Fruit fly (Drosophila melanogaster) whole organism, embryonic: ENCODE data around the gene CG14105.

Experiments
- Bdp1 ChIP-seq: fragments of 200-800 bp; sonication (Bioruptor generic); optimal IDR thresholded peaks from 3 replicates; lab custom pipeline; 2016; ENCODE audit warnings: missing biosample characterization, missing genetic modification characterization
- Blimp-1 ChIP-seq: fragments of 200-800 bp; sonication (Bioruptor generic); optimal IDR thresholded peaks from 3 replicates; lab custom pipeline; 2018; ENCODE audit warnings: missing biosample characterization, missing genetic modification characterization, mild to moderate bottlenecking, moderate library complexity, missing genetic modification reagents
- Bteb2 ChIP-seq: fragments of 200-800 bp; sonication (Bioruptor generic); optimal IDR thresholded peaks from 2 replicates; lab custom pipeline; 2016; ENCODE audit warnings: missing biosample characterization, missing genetic modification characterization
- CG1024 ChIP-seq: fragments of 200-800 bp; sonication (Bioruptor generic); IDR thresholded peaks from 2 replicates; pipeline ENCODE4 v1.3.6; 2022; ENCODE audit warnings: missing biosample characterization, missing genetic modification characterization
- CG11456 ChIP-seq: fragments of 200-800 bp; sonication (Bioruptor generic); IDR thresholded peaks from 3 replicates; pipeline ENCODE4 v1.3.6; 2022; ENCODE audit warnings: missing biosample characterization, missing genetic modification characterization
- CG14710 ChIP-seq: fragments of 200-800 bp; sonication (Bioruptor generic); optimal IDR thresholded peaks from 3 replicates; lab custom pipeline; 2019; ENCODE audit warnings: missing biosample characterization, mild to moderate bottlenecking, missing genetic modification characterization, moderate library complexity
- CG1647 ChIP-seq: fragments of 200-800 bp; sonication (Bioruptor generic); optimal IDR thresholded peaks from 3 replicates; lab custom pipeline; 2016; ENCODE audit warnings: missing biosample characterization, missing genetic modification characterization
- CG17361 ChIP-seq: fragments of 200-800 bp; sonication (Bioruptor generic); IDR thresholded peaks from 3 replicates; pipeline ENCODE4 v1.3.6; 2022; ENCODE audit warnings: missing biosample characterization, missing genetic modification characterization
- CG1792 ChIP-seq: fragments of 200-800 bp; sonication (Bioruptor generic); optimal IDR thresholded peaks from 2 replicates; lab custom pipeline; 2016; ENCODE audit warnings: missing biosample characterization, missing genetic modification characterization
- CG1832 ChIP-seq: fragments of 200-800 bp; sonication (Bioruptor generic); optimal IDR thresholded peaks from 2 replicates; lab custom pipeline; 2017; ENCODE audit warnings: missing biosample characterization, mild to moderate bottlenecking, missing genetic modification characterization, inconsistent platforms
- CG18476 ChIP-seq: fragments of 200-800 bp; sonication (Bioruptor generic); optimal IDR thresholded peaks from 2 replicates; lab custom pipeline; 2016; ENCODE audit warnings: missing biosample characterization, mild to moderate bottlenecking, missing genetic modification characterization
- CG18599 ChIP-seq: fragments of 200-800 bp; sonication (Bioruptor generic); optimal IDR thresholded peaks from 3 replicates; lab custom pipeline; 2017; ENCODE audit warnings: missing biosample characterization, missing genetic modification characterization, mild to moderate bottlenecking, moderate library complexity, missing genetic modification reagents
- CG2116 ChIP-seq: fragments of 200-800 bp; sonication (Bioruptor generic); optimal IDR thresholded peaks from 3 replicates; lab custom pipeline; 2018; ENCODE audit warnings: missing biosample characterization, mild to moderate bottlenecking, missing genetic modification characterization
- CG34422 ChIP-seq: fragments of 200-800 bp; sonication (Bioruptor generic); IDR thresholded peaks from 3 replicates; pipeline ENCODE4 v1.3.6; 2022; ENCODE audit warnings: missing biosample characterization, missing genetic modification characterization
- CG4282 ChIP-seq: fragments of 200-800 bp; sonication (Bioruptor generic); optimal IDR thresholded peaks from 2 replicates; lab custom pipeline; 2016; ENCODE audit warnings: missing biosample characterization, missing genetic modification characterization
- CG4328 ChIP-seq: fragments of 200-800 bp; sonication (Bioruptor generic); optimal IDR thresholded peaks from 3 replicates; lab custom pipeline; 2017; ENCODE audit warnings: missing biosample characterization, missing genetic modification reagents, missing genetic modification characterization
- CG6854 ChIP-seq: fragments of 200-800 bp; sonication (Bioruptor generic); optimal IDR thresholded peaks from 3 replicates; lab custom pipeline; 2017; ENCODE audit warnings: missing biosample characterization, mild to moderate bottlenecking, missing genetic modification characterization
- CG7786 ChIP-seq: fragments of 200-800 bp; sonication (Bioruptor generic); optimal IDR thresholded peaks from 2 replicates; lab custom pipeline; 2016; ENCODE audit warnings: missing biosample characterization, missing genetic modification characterization
- CG7839 ChIP-seq: fragments of 200-800 bp; sonication (Bioruptor generic); optimal IDR thresholded peaks from 3 replicates; lab custom pipeline; 2018; ENCODE audit warnings: missing biosample characterization, mild to moderate bottlenecking, missing genetic modification characterization, moderate library complexity
- CG9609 ChIP-seq: fragments of 200-800 bp; sonication (Bioruptor generic); optimal IDR thresholded peaks from 3 replicates; lab custom pipeline; 2016; ENCODE audit warnings: missing biosample characterization, missing genetic modification characterization
- Dbx ChIP-seq: fragments of 200-800 bp; sonication (Bioruptor generic); IDR thresholded peaks from 3 replicates; pipeline ENCODE4 v1.3.6; 2022; ENCODE audit warnings: missing biosample characterization, missing genetic modification characterization
- Dfd ChIP-seq, 2 experiments: fragments of >200 bp; optimal IDR thresholded peaks; 2 replicates each; lab custom pipeline; 2017; ENCODE audit warnings: missing biosample characterization in 2 of 2, missing genetic modification characterization in 2 of 2
- Dip2 ChIP-seq: fragments of 200-800 bp; sonication (Bioruptor generic); IDR thresholded peaks from 2 replicates; pipeline ENCODE4 v1.3.6; 2022; ENCODE audit warnings: missing biosample characterization, missing genetic modification characterization
- Drgx ChIP-seq: fragments of 200-800 bp; sonication (Bioruptor generic); IDR thresholded peaks from 2 replicates; pipeline ENCODE4 v1.3.6; 2022; ENCODE audit warnings: missing biosample characterization, missing genetic modification characterization
- Hmr ChIP-seq: fragments of 200-800 bp; sonication (Bioruptor generic); optimal IDR thresholded peaks from 3 replicates; lab custom pipeline; 2017; ENCODE audit warnings: mild to moderate bottlenecking, missing biosample characterization, missing genetic modification reagents, missing genetic modification characterization
- Hr3 ChIP-seq: fragments of 200-800 bp; sonication (Bioruptor generic); optimal IDR thresholded peaks from 3 replicates; lab custom pipeline; 2016; ENCODE audit warnings: missing biosample characterization, missing genetic modification characterization
- MTF-1 ChIP-seq: fragments of 200-800 bp; sonication (Bioruptor generic); optimal IDR thresholded peaks from 2 replicates; lab custom pipeline; 2018; ENCODE audit warnings: missing biosample characterization, mild to moderate bottlenecking, missing genetic modification characterization, borderline replicate concordance
- Meics ChIP-seq: fragments of 200-800 bp; sonication (Bioruptor generic); optimal IDR thresholded peaks from 2 replicates; lab custom pipeline; 2017; ENCODE audit warnings: missing biosample characterization, mild to moderate bottlenecking, missing genetic modification characterization
- NfI ChIP-seq: fragments of 200-800 bp; sonication (Bioruptor generic); optimal IDR thresholded peaks from 3 replicates; lab custom pipeline; 2018; ENCODE audit warnings: missing biosample characterization, mild to moderate bottlenecking, missing genetic modification characterization, moderate library complexity
- Oaz ChIP-seq: fragments of 200-800 bp; sonication (Bioruptor generic); IDR thresholded peaks from 2 replicates; pipeline ENCODE4 v1.3.6; 2022; ENCODE audit warnings: missing biosample characterization, missing genetic modification characterization
- Sox100B ChIP-seq: fragments of 200-800 bp; sonication (Bioruptor generic); optimal IDR thresholded peaks from 3 replicates; lab custom pipeline; 2018; ENCODE audit warnings: missing biosample characterization, mild to moderate bottlenecking, missing genetic modification characterization
- Ssrp ChIP-seq: fragments of 200-800 bp; sonication (Bioruptor generic); optimal IDR thresholded peaks from 2 replicates; lab custom pipeline; 2018; ENCODE audit warnings: missing biosample characterization, mild to moderate bottlenecking, missing genetic modification characterization, moderate library complexity
- Usf ChIP-seq: fragments of 200-800 bp; sonication (Bioruptor generic); optimal IDR thresholded peaks from 2 replicates; lab custom pipeline; 2017; ENCODE audit warnings: missing genotype, missing biosample characterization, missing genetic modification characterization
- YL-1 ChIP-seq: fragments of 200-800 bp; sonication (Bioruptor generic); optimal IDR thresholded peaks from 3 replicates; lab custom pipeline; 2017; ENCODE audit warnings: missing biosample characterization, mild to moderate bottlenecking, missing genetic modification characterization
- ase ChIP-seq: fragments of 200-800 bp; sonication (Bioruptor generic); IDR thresholded peaks from 3 replicates; pipeline ENCODE4 v1.3.6; 2022; ENCODE audit warnings: missing biosample characterization, missing genetic modification characterization
- br ChIP-seq: fragments of >200 bp; optimal IDR thresholded peaks from 2 replicates; lab custom pipeline; 2017
- btn ChIP-seq: fragments of 200-800 bp; sonication (Bioruptor generic); optimal IDR thresholded peaks from 2 replicates; lab custom pipeline; 2016; ENCODE audit warnings: missing biosample characterization, missing genetic modification characterization
- da ChIP-seq: fragments of 200-800 bp; sonication (Bioruptor generic); optimal IDR thresholded peaks from 2 replicates; lab custom pipeline; 2016; ENCODE audit warnings: missing biosample characterization, missing genetic modification characterization
- danr ChIP-seq: fragments of 200-800 bp; sonication (Bioruptor generic); IDR thresholded peaks from 2 replicates; pipeline ENCODE4 v1.3.6; 2022; ENCODE audit warnings: missing biosample characterization, missing genetic modification characterization
- esg ChIP-seq: fragments of 200-800 bp; sonication (Bioruptor generic); conservative IDR thresholded peaks from 2 replicates; pipeline ENCODE4 v1.3.6; 2022; ENCODE audit warnings: missing biosample characterization, missing genetic modification characterization
- ewg ChIP-seq: fragments of 200-800 bp; sonication (Bioruptor generic); optimal IDR thresholded peaks from 3 replicates; lab custom pipeline; 2017; ENCODE audit warnings: mild to moderate bottlenecking, missing biosample characterization, missing genetic modification reagents, missing genetic modification characterization
- hbn ChIP-seq: fragments of 200-800 bp; sonication (Bioruptor generic); IDR thresholded peaks from 2 replicates; pipeline ENCODE4 v1.3.6; 2022; ENCODE audit warnings: missing biosample characterization, missing genetic modification characterization; ENCODE audit not compliant: partially characterized antibody
- her ChIP-seq: fragments of 200-800 bp; sonication (Bioruptor generic); optimal IDR thresholded peaks from 2 replicates; lab custom pipeline; 2016; ENCODE audit warnings: missing biosample characterization, missing genetic modification characterization
- inv ChIP-seq: fragments of 200-800 bp; sonication (Bioruptor generic); IDR thresholded peaks from 2 replicates; pipeline ENCODE4 v1.3.6; 2022; ENCODE audit warnings: missing biosample characterization, missing genetic modification characterization; ENCODE audit not compliant: partially characterized antibody
- ken ChIP-seq: fragments of 200-800 bp; sonication (Bioruptor generic); IDR thresholded peaks from 3 replicates; pipeline ENCODE4 v1.3.6; 2022; ENCODE audit warnings: missing biosample characterization, missing genetic modification characterization
- lola ChIP-seq, 3 experiments: fragments of >200 bp in 2 of 3; fragments of 200-800 bp in 1 of 3; sonication (Bioruptor generic) in 1 of 3; optimal IDR thresholded peaks; 2 replicates each; lab custom pipeline; 2017 to 2019; ENCODE audit warnings: missing biosample characterization in 3 of 3, missing genetic modification characterization in 3 of 3, mild to moderate bottlenecking in 1 of 3, moderate library complexity in 1 of 3
- mam ChIP-seq: fragments of 200-800 bp; sonication (Bioruptor generic); optimal IDR thresholded peaks from 3 replicates; lab custom pipeline; 2016; ENCODE audit warnings: missing biosample characterization, missing genetic modification characterization
- odd ChIP-seq: fragments of 200-800 bp; sonication (Bioruptor generic); optimal IDR thresholded peaks from 2 replicates; lab custom pipeline; 2017; ENCODE audit warnings: missing biosample characterization, mild to moderate bottlenecking, missing genetic modification characterization
- pfk ChIP-seq: fragments of 200-800 bp; sonication (Bioruptor generic); optimal IDR thresholded peaks from 2 replicates; lab custom pipeline; 2018; ENCODE audit warnings: missing biosample characterization, mild to moderate bottlenecking, missing genetic modification characterization, moderate library complexity
- pho ChIP-seq: fragments of 200-800 bp; sonication (Bioruptor generic); optimal IDR thresholded peaks from 2 replicates; lab custom pipeline; 2016; ENCODE audit warnings: missing biosample characterization, missing genetic modification characterization

Gene CG14105

DNA sequence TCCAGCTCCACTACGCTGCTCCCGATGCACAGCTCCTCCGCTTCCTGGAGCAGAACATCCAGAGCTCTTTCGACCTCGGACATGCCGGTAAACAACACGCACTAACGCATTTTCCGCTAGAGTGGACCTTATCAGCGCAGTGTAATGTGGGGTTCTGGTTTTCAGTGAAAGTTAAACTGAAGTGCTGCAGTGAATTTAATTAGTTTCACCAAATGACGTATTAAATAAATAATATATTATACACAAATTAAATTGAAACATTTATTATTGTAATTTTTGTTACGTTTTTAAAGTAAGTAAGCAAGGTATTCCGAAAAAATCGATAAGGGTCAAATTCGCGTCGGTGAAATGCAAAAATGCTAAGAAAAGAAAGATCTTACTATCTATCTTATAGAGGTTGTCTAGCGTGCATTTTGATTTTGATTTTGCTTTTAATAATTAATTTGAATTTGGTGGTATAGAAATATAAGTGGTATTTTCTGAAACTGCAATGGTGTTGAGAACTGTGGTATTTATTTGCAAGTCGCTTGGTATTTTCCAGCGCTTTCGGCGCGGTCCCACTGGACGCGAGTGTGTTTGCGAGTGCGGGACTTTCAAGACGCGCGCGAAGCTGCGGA, 23.8 kb upstream of the CG14105 start, which contains the start of the genes JMJD7 and CG10738 (continued):
- TF ChIP-seq Hmr (GFP tag; lab: Kevin White, UChicago), result peak; percentile 6
- TF ChIP-seq Dip2, result no peak
- peak; percentile 84 for TF ChIP-seq CG14710
- no peak for TF ChIP-seq odd
- no peak for TF ChIP-seq CG1792 (GFP tag; lab: Kevin White, UChicago)
- no peak for TF ChIP-seq CG9609 (GFP tag; lab: Kevin White, UChicago)
- peak; percentile 77 for TF ChIP-seq CG1024 (GFP tag; lab: Robert Waterston, UW)
- no peak for TF ChIP-seq lola (GFP tag; optimal IDR thresholded peaks at IDR 0.05; lab: Kevin White, UChicago)
- 0 out of 2 replicates have a peak, but pooled peaks have one; percentile 30 for TF ChIP-seq danr (GFP tag; lab: Robert Waterston, UW)
- TF ChIP-seq CG18599 (GFP tag; lab: Kevin White, UChicago), result peak; percentile 87
- TF ChIP-seq CG7839 (tag; lab: Kevin White, UChicago), result peak; percentile 11
- peak; percentile 69; the same call in 2 of the 3 replicates for TF ChIP-seq ase
- TF ChIP-seq CG1647 (GFP tag; lab: Kevin White, UChicago), result peak; percentile 14
- no peak for TF ChIP-seq Dfd (GFP tag; optimal IDR thresholded peaks at IDR 0.05; lab: Kevin White, UChicago)
- TF ChIP-seq Usf (GFP tag; lab: Kevin White, UChicago), result no peak
- TF ChIP-seq CG34422 (GFP tag; lab: Robert Waterston, UW), result peak; percentile 79
- TF ChIP-seq CG11456, result peak; percentile 86
- peak; percentile 72 for TF ChIP-seq esg (GFP tag; lab: Robert Waterston, UW)
- TF ChIP-seq Dbx, result peak; percentile 76; the same call in 2 of the 3 replicates
- no peak for TF ChIP-seq CG4282 (GFP tag; lab: Kevin White, UChicago)
- TF ChIP-seq inv, result no peak
- TF ChIP-seq br (lab: Kevin White, UChicago), result no peak
- no peak for TF ChIP-seq CG7786 (GFP tag; lab: Kevin White, UChicago)
- TF ChIP-seq Blimp-1 (GFP tag; lab: Kevin White, UChicago), result peak; percentile 80
- peak; percentile 42; the same call in 1 of the 3 replicates for TF ChIP-seq CG17361 (GFP tag; lab: Robert Waterston, UW)
- no peak for TF ChIP-seq hbn
- peak; percentile 37 for TF ChIP-seq NfI (GFP tag; lab: Kevin White, UChicago)
- TF ChIP-seq Drgx (GFP tag; lab: Robert Waterston, UW), result peak; percentile 78
- peak; percentile 51 for TF ChIP-seq CG18476 (GFP tag; lab: Kevin White, UChicago)
- no peak for TF ChIP-seq YL-1 (GFP tag; lab: Kevin White, UChicago)
- TF ChIP-seq pfk (GFP tag; lab: Kevin White, UChicago), result no peak
- TF ChIP-seq Bteb2, result no peak
- TF ChIP-seq CG6854 (GFP tag; lab: Kevin White, UChicago), result no peak
- no peak for TF ChIP-seq her (GFP tag; lab: Kevin White, UChicago)
- TF ChIP-seq Ssrp, result no peak
- TF ChIP-seq ewg (GFP tag; lab: Kevin White, UChicago), result no peak
- no peak for TF ChIP-seq btn (GFP tag; lab: Kevin White, UChicago)
- TF ChIP-seq Oaz (GFP tag; lab: Robert Waterston, UW), result peak; percentile 66
- TF ChIP-seq Meics (GFP tag; lab: Kevin White, UChicago), result peak; percentile 72
- peak; percentile 79 for TF ChIP-seq Sox100B (GFP tag; lab: Kevin White, UChicago)
- TF ChIP-seq ken (GFP tag; lab: Robert Waterston, UW), result peak; percentile 69; the same call in 2 of the 3 replicates
- TF ChIP-seq mam (GFP tag; lab: Kevin White, UChicago), result peak; percentile 19
- TF ChIP-seq MTF-1 (GFP tag; lab: Kevin White, UChicago), result peak; percentile 23
- TF ChIP-seq Bdp1, result no peak
- TF ChIP-seq pho (GFP tag; lab: Kevin White, UChicago), result no peak
- no peak for TF ChIP-seq CG1832 (GFP tag; lab: Kevin White, UChicago)
- TF ChIP-seq CG4328 (GFP tag; lab: Kevin White, UChicago), result peak; percentile 56
- no peak for TF ChIP-seq Hr3 (GFP tag; lab: Kevin White, UChicago)
- peak; percentile 23 for TF ChIP-seq CG2116 (GFP tag; lab: Kevin White, UChicago)
- no peak for TF ChIP-seq da (GFP tag; lab: Kevin White, UChicago)
